Fruit fly (Drosophila melanogaster): ENCODE results near the gene eIF5B.

eIF5B gene

dm6 chr3L:3436838-3437663 is 23.7 kb downstream of the eIF5B start (continued):
- TF ChIP-seq CG34422 (GFP tag; IDR thresholded peaks at IDR 0.05) (no peak), CG4820 (GFP tag; optimal IDR thresholded peaks at IDR 0.05) (peak; percentile 13), sens (GFP tag) (peak; percentile 30), HmgZ (tag; optimal IDR thresholded peaks at IDR 0.05) (peak; percentile 33), twi (tag; optimal IDR thresholded peaks at IDR 0.05) (no peak), Vsx1 (GFP tag; optimal IDR thresholded peaks at IDR 0.05) (peak; percentile 3), Elba2 (GFP tag; optimal IDR thresholded peaks at IDR 0.05) (no peak), sna (GFP tag; IDR thresholded peaks at IDR 0.05; ENCODE audit: partially characterized antibody) (no peak), odd (GFP tag; optimal IDR thresholded peaks at IDR 0.05) (peak; percentile 12), Asciz (GFP tag; optimal IDR thresholded peaks at IDR 0.05) (no peak), slbo (GFP tag; IDR thresholded peaks at IDR 0.05) (peak; percentile 73; the same call in 1 of the 2 replicates), CG1602 (GFP tag; optimal IDR thresholded peaks at IDR 0.05) (peak; percentile 17), mld (GFP tag; IDR thresholded peaks at IDR 0.05; ENCODE audit: partially characterized antibody) (no peak), Taf1 (GFP tag; IDR thresholded peaks at IDR 0.05) (no peak), Stat92E (GFP tag; optimal IDR thresholded peaks at IDR 0.05) (no peak), Mes4 (GFP tag; optimal IDR thresholded peaks at IDR 0.05) (no peak), stc (GFP tag; IDR thresholded peaks at IDR 0.05) (peak; percentile 63; the same call in 1 of the 2 replicates), NC2β (GFP tag; optimal IDR thresholded peaks at IDR 0.05) (no peak), CG7357 (GFP tag; IDR thresholded peaks at IDR 0.05) (peak; percentile 38; the same call in 1 of the 3 replicates), CG14965 (GFP tag; optimal IDR thresholded peaks at IDR 0.05; ENCODE audit: borderline replicate concordance) (no peak), CG1832 (GFP tag; optimal IDR thresholded peaks at IDR 0.05) (no peak), cwo (GFP tag; optimal IDR thresholded peaks at IDR 0.05) (peak; percentile 39), esg (GFP tag; conservative IDR thresholded peaks at IDR 0.05) (peak; percentile 53; the same call in 1 of the 2 replicates), CG1233 (GFP tag; optimal IDR thresholded peaks at IDR 0.05) (peak; percentile 24), lmd (GFP tag; IDR thresholded peaks at IDR 0.05) (peak; percentile 69), CG5953 (GFP tag; IDR thresholded peaks at IDR 0.05) (no peak), vvl (GFP tag; IDR thresholded peaks at IDR 0.05) (peak; percentile 49), CG11695 (GFP tag; IDR thresholded peaks at IDR 0.05) (peak; percentile 73; the same call in 2 of the 3 replicates), HLHmδ (GFP tag; optimal IDR thresholded peaks at IDR 0.05) (no peak), CG13296 (GFP tag; optimal IDR thresholded peaks at IDR 0.05) (peak; percentile 40), mirr (GFP tag; optimal IDR thresholded peaks at IDR 0.05) (peak; percentile 68), CG8388 (GFP tag; optimal IDR thresholded peaks at IDR 0.05) (peak; percentile 36), ci (GFP tag; IDR thresholded peaks at IDR 0.05) (peak; percentile 69; the same call in 1 of the 3 replicates), fru (optimal IDR thresholded peaks at IDR 0.05) (no peak), Ptx1 (GFP tag; IDR thresholded peaks at IDR 0.05) (peak; percentile 74), cas (GFP tag; IDR thresholded peaks at IDR 0.05) (peak; percentile 48; the same call in 1 of the 2 replicates), Kr (GFP tag; optimal IDR thresholded peaks at IDR 0.05) (no peak), E2f2 (GFP tag; IDR thresholded peaks at IDR 0.05) (peak; percentile 36; the same call in 1 of the 2 replicates), B-H2 (GFP tag; optimal IDR thresholded peaks at IDR 0.05) (peak; percentile 24), CG12104 (GFP tag; optimal IDR thresholded peaks at IDR 0.05) (no peak), HmgD (GFP tag; optimal IDR thresholded peaks at IDR 0.05) (no peak), Myb (GFP tag; optimal IDR thresholded peaks at IDR 0.05) (no peak), Hsf (GFP tag; optimal IDR thresholded peaks at IDR 0.05) (no peak), MESR4 (GFP tag; optimal IDR thresholded peaks at IDR 0.05) (no peak), ara (GFP tag; IDR thresholded peaks at IDR 0.05) (no peak), CG18619 (GFP tag; optimal IDR thresholded peaks at IDR 0.05) (peak; percentile 51), CG17361 (GFP tag; IDR thresholded peaks at IDR 0.05) (peak; percentile 71; the same call in 2 of the 3 replicates), tgo (GFP tag; IDR thresholded peaks at IDR 0.05) (peak; percentile 66; the same call in 2 of the 3 replicates), Atf6 (GFP tag; IDR thresholded peaks at IDR 0.05) (peak; percentile 58; the same call in 1 of the 2 replicates)
